Fruit fly (Drosophila melanogaster) whole organism, prepupa: ENCODE measurements around the gene cmb.

Experiments
- CG10631 ChIP-seq: fragments of 200-800 bp; sonication (Bioruptor generic); optimal IDR thresholded peaks from 2 replicates; lab custom pipeline; 2016; ENCODE audit warnings: missing biosample characterization, missing genetic modification characterization
- CG11762 ChIP-seq: fragments of 200-800 bp; sonication (Bioruptor generic); optimal IDR thresholded peaks from 3 replicates; lab custom pipeline; 2016; ENCODE audit warnings: missing biosample characterization, missing genetic modification characterization; ENCODE audit not compliant: insufficient read depth
- CG11902 ChIP-seq: fragments of 200-800 bp; sonication (Bioruptor generic); optimal IDR thresholded peaks from 3 replicates; lab custom pipeline; 2016; ENCODE audit warnings: missing biosample characterization, missing genetic modification characterization
- CG15336 ChIP-seq: fragments of 200-800 bp; sonication (Bioruptor generic); IDR thresholded peaks from 2 replicates; pipeline ENCODE4 v1.3.6; 2022; ENCODE audit warnings: missing biosample characterization, missing genetic modification characterization
- CG1621 ChIP-seq: fragments of 200-800 bp; sonication (Bioruptor generic); optimal IDR thresholded peaks from 3 replicates; lab custom pipeline; 2018; ENCODE audit warnings: missing biosample characterization, mild to moderate bottlenecking, missing genetic modification characterization
- CG3032 ChIP-seq: fragments of 200-800 bp; optimal IDR thresholded peaks from 2 replicates; lab custom pipeline; 2019; ENCODE audit warnings: missing biosample characterization, mild to moderate bottlenecking, missing genetic modification characterization, moderate library complexity
- CG31627 ChIP-seq: fragments of 200-800 bp; sonication (Bioruptor generic); optimal IDR thresholded peaks from 3 replicates; lab custom pipeline; 2016; ENCODE audit warnings: missing biosample characterization, missing genetic modification characterization
- CG34406 ChIP-seq: fragments of 200-800 bp; sonication (Bioruptor generic); optimal IDR thresholded peaks from 3 replicates; lab custom pipeline; 2016; ENCODE audit warnings: missing biosample characterization, missing genetic modification characterization
- CG3919 ChIP-seq: fragments of 200-800 bp; sonication (Bioruptor generic); optimal IDR thresholded peaks from 3 replicates; lab custom pipeline; 2016; ENCODE audit warnings: missing biosample characterization, missing genetic modification characterization
- CG6276 ChIP-seq: fragments of 200-800 bp; sonication (Bioruptor generic); optimal IDR thresholded peaks from 2 replicates; lab custom pipeline; 2017; ENCODE audit warnings: missing biosample characterization, mild to moderate bottlenecking, missing genetic modification characterization
- CG6808 ChIP-seq: fragments of 200-800 bp; sonication (Bioruptor generic); optimal IDR thresholded peaks from 3 replicates; lab custom pipeline; 2017; ENCODE audit warnings: missing biosample characterization, missing genetic modification characterization, mild to moderate bottlenecking, moderate library complexity, missing genetic modification reagents
- CG7368 ChIP-seq: fragments of 200-800 bp; sonication (Bioruptor generic); optimal IDR thresholded peaks from 3 replicates; lab custom pipeline; 2016; ENCODE audit warnings: missing biosample characterization, missing genetic modification characterization
- CG8319 ChIP-seq: fragments of 200-800 bp; sonication (Bioruptor generic); optimal IDR thresholded peaks from 3 replicates; lab custom pipeline; 2016; ENCODE audit warnings: missing biosample characterization, missing genetic modification characterization
- CG8632 ChIP-seq: fragments of 200-800 bp; sonication (Bioruptor generic); optimal IDR thresholded peaks from 3 replicates; lab custom pipeline; 2016; ENCODE audit warnings: missing biosample characterization, missing genetic modification characterization
- CG9139 ChIP-seq: fragments of 200-800 bp; sonication (Bioruptor generic); optimal IDR thresholded peaks from 3 replicates; lab custom pipeline; 2017; ENCODE audit warnings: missing biosample characterization, mild to moderate bottlenecking, missing genetic modification characterization
- Eip75B ChIP-seq: fragments of 200-800 bp; sonication (Bioruptor generic); optimal IDR thresholded peaks from 3 replicates; lab custom pipeline; 2016; ENCODE audit warnings: missing biosample characterization, missing genetic modification characterization
- Eip78C ChIP-seq: fragments of 200-800 bp; sonication (Bioruptor generic); peaks from one replicate; lab custom pipeline; 2016; ENCODE audit warnings: missing biosample characterization, missing genetic modification characterization
- Eip93F ChIP-seq: fragments of 200-800 bp; sonication (Bioruptor generic); optimal IDR thresholded peaks from 2 replicates; lab custom pipeline; 2016; ENCODE audit warnings: missing biosample characterization, mild to moderate bottlenecking, missing genetic modification characterization
- Ets21C ChIP-seq: fragments of 200-800 bp; sonication (Bioruptor generic); optimal IDR thresholded peaks from 3 replicates; lab custom pipeline; 2016; ENCODE audit warnings: missing biosample characterization, missing genetic modification characterization
- Ets96B ChIP-seq: fragments of 200-800 bp; optimal IDR thresholded peaks from 2 replicates; lab custom pipeline; 2019; ENCODE audit warnings: missing biosample characterization, mild to moderate bottlenecking, missing genetic modification characterization, moderate library complexity
- Hr38 ChIP-seq: sonication (Bioruptor generic); optimal IDR thresholded peaks from 2 replicates; lab custom pipeline; 2016; ENCODE audit warnings: missing biosample characterization, missing genetic modification characterization
- Hr39 ChIP-seq: fragments of 200-800 bp; sonication (Bioruptor generic); optimal IDR thresholded peaks from 2 replicates; lab custom pipeline; 2016; ENCODE audit warnings: missing biosample characterization, missing genetic modification characterization
- Hr4 ChIP-seq: fragments of 200-800 bp; sonication (Bioruptor generic); optimal IDR thresholded peaks from 3 replicates; lab custom pipeline; 2016; ENCODE audit warnings: missing biosample characterization, missing genetic modification characterization
- Lpt ChIP-seq: fragments of 200-800 bp; sonication (Bioruptor generic); optimal IDR thresholded peaks from 3 replicates; lab custom pipeline; 2016; ENCODE audit warnings: missing biosample characterization, missing genetic modification characterization
- Met ChIP-seq: fragments of 200-800 bp; sonication (Bioruptor generic); optimal IDR thresholded peaks from 3 replicates; lab custom pipeline; 2016; ENCODE audit warnings: missing biosample characterization, missing genetic modification characterization
- OdsH ChIP-seq: fragments of 200-800 bp; sonication (Bioruptor generic); optimal IDR thresholded peaks from 3 replicates; lab custom pipeline; 2016; ENCODE audit warnings: missing biosample characterization, missing genetic modification characterization
- Smox ChIP-seq: fragments of 200-800 bp; sonication (Bioruptor generic); optimal IDR thresholded peaks from 3 replicates; lab custom pipeline; 2016; ENCODE audit warnings: missing biosample characterization, missing genetic modification characterization
- Sox102F ChIP-seq: fragments of 200-800 bp; sonication (Bioruptor generic); optimal IDR thresholded peaks from 2 replicates; lab custom pipeline; 2016; ENCODE audit warnings: missing biosample characterization, mild to moderate bottlenecking, missing genetic modification characterization
- Sox15 ChIP-seq: fragments of 200-800 bp; sonication (Bioruptor generic); optimal IDR thresholded peaks from 3 replicates; lab custom pipeline; 2016; ENCODE audit warnings: missing biosample characterization, missing genetic modification characterization
- achi ChIP-seq: fragments of 200-800 bp; sonication (Bioruptor generic); optimal IDR thresholded peaks from 3 replicates; lab custom pipeline; 2016; ENCODE audit warnings: missing biosample characterization, missing genetic modification characterization
- acj6 ChIP-seq: fragments of 200-800 bp; sonication (Bioruptor generic); optimal IDR thresholded peaks from 3 replicates; lab custom pipeline; 2016; ENCODE audit warnings: missing biosample characterization, missing genetic modification characterization
- cyc ChIP-seq: fragments of 200-800 bp; sonication (Bioruptor generic); optimal IDR thresholded peaks from 3 replicates; lab custom pipeline; 2016; ENCODE audit warnings: missing biosample characterization, missing genetic modification characterization
- dsx ChIP-seq: fragments of 200-800 bp; optimal IDR thresholded peaks from 3 replicates; lab custom pipeline; 2019; ENCODE audit warnings: missing biosample characterization, mild to moderate bottlenecking, missing genetic modification characterization, moderate library complexity; ENCODE audit not compliant: poor library complexity, severe bottlenecking
- esn ChIP-seq: fragments of 200-800 bp; sonication (Bioruptor generic); optimal IDR thresholded peaks from 2 replicates; lab custom pipeline; 2016; ENCODE audit warnings: missing biosample characterization, mild to moderate bottlenecking, missing genetic modification characterization, moderate library complexity
- fkh ChIP-seq: fragments of 200-800 bp; sonication (Bioruptor generic); optimal IDR thresholded peaks from 3 replicates; lab custom pipeline; 2017; ENCODE audit warnings: missing biosample characterization, mild to moderate bottlenecking, missing genetic modification characterization, moderate library complexity
- lz ChIP-seq: fragments of 200-800 bp; sonication (Bioruptor generic); optimal IDR thresholded peaks from 3 replicates; lab custom pipeline; 2016; ENCODE audit warnings: missing biosample characterization, missing genetic modification characterization
- pdm3 ChIP-seq: fragments of 200-800 bp; sonication (Bioruptor generic); optimal IDR thresholded peaks from 3 replicates; lab custom pipeline; 2016; ENCODE audit warnings: missing biosample characterization, missing genetic modification characterization
- salr ChIP-seq, 2 experiments: fragments of 200-800 bp; sonication (Bioruptor generic); optimal IDR thresholded peaks; 3 replicates each; lab custom pipeline; 2016 to 2018; ENCODE audit warnings: missing biosample characterization in 2 of 2, missing genetic modification characterization in 2 of 2, mild to moderate bottlenecking in 1 of 2
- spab ChIP-seq: fragments of 200-800 bp; sonication (Bioruptor generic); optimal IDR thresholded peaks from 2 replicates; lab custom pipeline; 2017; ENCODE audit warnings: missing biosample characterization, mild to moderate bottlenecking, missing genetic modification characterization, missing genetic modification reagents
- vri ChIP-seq: fragments of 200-800 bp; sonication (Bioruptor generic); optimal IDR thresholded peaks from 3 replicates; lab custom pipeline; 2016; ENCODE audit warnings: missing biosample characterization, mild to moderate bottlenecking, missing genetic modification characterization

cmb gene

DNA sequence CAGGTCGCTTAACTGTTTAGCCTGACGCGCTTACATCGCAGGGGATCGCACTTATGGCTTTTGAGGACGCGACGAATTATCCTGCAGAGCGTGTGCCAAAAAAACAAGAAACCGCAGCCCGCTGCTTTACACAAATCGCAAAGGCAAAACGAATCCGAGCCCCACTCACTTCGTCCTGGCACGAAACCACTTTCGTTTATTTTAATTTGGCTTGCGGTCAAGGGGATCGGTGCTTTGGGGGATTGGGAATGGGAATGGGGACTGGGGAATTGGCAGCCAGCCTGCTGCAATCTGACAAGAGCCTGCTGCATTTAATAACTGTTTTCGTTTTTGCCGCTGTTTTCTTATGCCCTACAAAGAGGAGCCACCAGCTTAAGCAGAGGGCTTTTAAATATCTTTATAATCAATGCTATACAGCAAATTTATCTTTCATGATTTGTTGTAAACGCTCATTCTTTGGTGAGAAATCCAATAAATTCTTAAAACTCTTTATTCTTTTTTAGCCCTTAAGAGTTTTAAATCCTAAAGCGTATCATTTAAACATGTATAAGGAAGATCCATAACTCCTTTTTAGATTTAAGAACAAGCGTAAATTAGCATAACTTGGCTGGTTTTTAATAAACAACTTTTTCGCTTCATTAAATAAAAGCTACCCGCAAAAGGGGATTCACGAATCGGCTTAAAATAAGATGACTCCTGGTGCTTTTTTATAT, 32.4 kb upstream of the cmb start (continued):
- peak; percentile 47 for TF ChIP-seq Sox102F (GFP tag; lab: Kevin White, UChicago)
- no peak for TF ChIP-seq vri
- TF ChIP-seq fkh = no peak
- peak; percentile 27 for TF ChIP-seq Ets96B (tag; lab: Kevin White, UChicago)
- TF ChIP-seq CG11762 (GFP tag; lab: Kevin White, UChicago) = no peak
- no peak for TF ChIP-seq CG9139
- no peak for TF ChIP-seq CG8319 (GFP tag; lab: Kevin White, UChicago)
- TF ChIP-seq acj6 (GFP tag; lab: Kevin White, UChicago) = peak; percentile 29
- TF ChIP-seq esn (GFP tag; lab: Kevin White, UChicago) = peak; percentile 82
- TF ChIP-seq Ets21C = peak; percentile 14
- no peak for TF ChIP-seq salr (GFP tag; optimal IDR thresholded peaks at IDR 0.05; lab: Kevin White, UChicago)
- TF ChIP-seq CG3919 = peak; percentile 50
- peak; percentile 34 for TF ChIP-seq CG11902 (GFP tag; lab: Kevin White, UChicago)
- TF ChIP-seq Lpt (GFP tag; lab: Kevin White, UChicago) = no peak
- TF ChIP-seq Smox (GFP tag; lab: Kevin White, UChicago) = peak; percentile 67
- no peak for TF ChIP-seq CG1621
- TF ChIP-seq CG6808 (GFP tag; lab: Kevin White, UChicago) = peak; percentile 39

DNA sequence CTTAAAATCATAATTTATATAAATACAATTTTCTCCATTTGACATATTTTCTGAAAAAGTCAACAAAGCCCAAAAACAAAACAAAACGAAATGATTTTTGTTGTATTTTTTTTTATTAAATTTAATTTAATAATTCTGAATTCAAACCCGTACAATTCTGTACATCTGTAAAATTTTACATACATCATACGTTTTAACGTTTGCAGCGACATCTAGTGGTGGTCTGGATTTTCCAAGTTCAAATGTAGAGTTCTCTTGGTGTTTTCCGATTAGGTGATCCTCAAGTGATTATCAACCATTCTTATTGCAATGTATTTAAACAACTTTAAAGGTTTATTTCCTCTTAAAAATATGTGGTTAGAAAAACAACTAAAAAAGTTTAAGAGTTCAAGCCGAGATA, 31.4 kb upstream of the cmb start:
- TF ChIP-seq dsx (GFP tag; lab: Kevin White, UChicago) = no peak
- peak; percentile 53 for TF ChIP-seq CG31627 (GFP tag; lab: Kevin White, UChicago)
- TF ChIP-seq Hr4 (GFP tag; lab: Kevin White, UChicago) = no peak
- no peak for TF ChIP-seq CG3032 (tag; lab: Kevin White, UChicago)
- peak; percentile 26 for TF ChIP-seq lz (GFP tag; lab: Kevin White, UChicago)
- peak; percentile 5 for TF ChIP-seq Met (GFP tag; lab: Kevin White, UChicago)
- no peak for TF ChIP-seq Hr38
- peak; percentile 15 for TF ChIP-seq CG10631
- no peak for TF ChIP-seq CG6808 (GFP tag; lab: Kevin White, UChicago)
- no peak for TF ChIP-seq achi (GFP tag; lab: Kevin White, UChicago)
- peak; percentile 51 for TF ChIP-seq esn (GFP tag; lab: Kevin White, UChicago)
- TF ChIP-seq CG6276 (GFP tag; lab: Kevin White, UChicago) = no peak
- no peak for TF ChIP-seq Eip93F (GFP tag; lab: Kevin White, UChicago)
- TF ChIP-seq CG1621 = peak; percentile 100
- no peak for TF ChIP-seq Eip75B
- TF ChIP-seq CG7368 (GFP tag; lab: Kevin White, UChicago) = no peak
- TF ChIP-seq spab = no peak
- TF ChIP-seq fkh = no peak
- no peak for TF ChIP-seq CG34406 (GFP tag; lab: Kevin White, UChicago)
- peak; percentile 38 for TF ChIP-seq Hr39 (GFP tag; lab: Kevin White, UChicago)
- TF ChIP-seq Sox102F (GFP tag; lab: Kevin White, UChicago) = no peak
- no peak for TF ChIP-seq CG8632 (GFP tag; lab: Kevin White, UChicago)
- TF ChIP-seq CG11762 (GFP tag; lab: Kevin White, UChicago) = no peak
- no peak for TF ChIP-seq OdsH (GFP tag; lab: Kevin White, UChicago)
- peak; percentile 17 for TF ChIP-seq Eip78C
- TF ChIP-seq Sox15 (GFP tag; lab: Kevin White, UChicago) = no peak
- TF ChIP-seq cyc (GFP tag; lab: Kevin White, UChicago) = peak; percentile 37
- no peak for TF ChIP-seq CG15336
- TF ChIP-seq pdm3 (GFP tag; lab: Kevin White, UChicago) = no peak
- no peak for TF ChIP-seq Ets96B (tag; lab: Kevin White, UChicago)
- no peak for TF ChIP-seq CG3919
